Fruit fly (Drosophila melanogaster) whole organism, prepupa: ENCODE results near the gene CG3434.

Experiments used
- Blimp-1 ChIP-seq: fragments of 200-800 bp; sonication (Bioruptor generic); optimal IDR thresholded peaks from 3 replicates; lab custom pipeline; 2017; ENCODE audit warnings: missing biosample characterization, missing genetic modification characterization, mild to moderate bottlenecking, moderate library complexity, missing genetic modification reagents
- CG10631 ChIP-seq: fragments of 200-800 bp; sonication (Bioruptor generic); optimal IDR thresholded peaks from 2 replicates; lab custom pipeline; 2016; ENCODE audit warnings: missing biosample characterization, missing genetic modification characterization
- CG11294 ChIP-seq: fragments of 200-800 bp; sonication (Bioruptor generic); IDR thresholded peaks from 2 replicates; pipeline ENCODE4 v1.3.6; 2022; ENCODE audit warnings: missing biosample characterization, missing genetic modification characterization
- CG11762 ChIP-seq: fragments of 200-800 bp; sonication (Bioruptor generic); optimal IDR thresholded peaks from 3 replicates; lab custom pipeline; 2016; ENCODE audit warnings: missing biosample characterization, missing genetic modification characterization; ENCODE audit not compliant: insufficient read depth
- CG16779 ChIP-seq: fragments of 200-800 bp; sonication (Bioruptor generic); optimal IDR thresholded peaks from 3 replicates; lab custom pipeline; 2017; ENCODE audit warnings: missing biosample characterization, mild to moderate bottlenecking, missing genetic modification characterization
- CG3032 ChIP-seq: fragments of 200-800 bp; optimal IDR thresholded peaks from 2 replicates; lab custom pipeline; 2019; ENCODE audit warnings: missing biosample characterization, mild to moderate bottlenecking, missing genetic modification characterization, moderate library complexity
- CG31627 ChIP-seq: fragments of 200-800 bp; sonication (Bioruptor generic); optimal IDR thresholded peaks from 3 replicates; lab custom pipeline; 2016; ENCODE audit warnings: missing biosample characterization, missing genetic modification characterization
- CG32006 ChIP-seq: fragments of 200-800 bp; sonication (Bioruptor generic); optimal IDR thresholded peaks from 3 replicates; lab custom pipeline; 2017; ENCODE audit warnings: missing biosample characterization, mild to moderate bottlenecking, missing genetic modification characterization
- CG34406 ChIP-seq: fragments of 200-800 bp; sonication (Bioruptor generic); optimal IDR thresholded peaks from 3 replicates; lab custom pipeline; 2016; ENCODE audit warnings: missing biosample characterization, missing genetic modification characterization
- CG6163 ChIP-seq: fragments of 200-800 bp; sonication (Bioruptor generic); IDR thresholded peaks from 3 replicates; pipeline ENCODE4 v1.3.6; 2022; ENCODE audit warnings: missing biosample characterization, missing genetic modification characterization
- CG6276 ChIP-seq: fragments of 200-800 bp; sonication (Bioruptor generic); optimal IDR thresholded peaks from 2 replicates; lab custom pipeline; 2017; ENCODE audit warnings: missing biosample characterization, mild to moderate bottlenecking, missing genetic modification characterization
- CG6792 ChIP-seq: fragments of 200-800 bp; sonication (Bioruptor generic); optimal IDR thresholded peaks from 3 replicates; lab custom pipeline; 2016; ENCODE audit warnings: missing biosample characterization, missing genetic modification characterization
- CG6854 ChIP-seq: fragments of 200-800 bp; sonication (Bioruptor generic); optimal IDR thresholded peaks from 2 replicates; lab custom pipeline; 2017; ENCODE audit warnings: missing biosample characterization, mild to moderate bottlenecking, missing genetic modification characterization
- CG7368 ChIP-seq: fragments of 200-800 bp; sonication (Bioruptor generic); optimal IDR thresholded peaks from 3 replicates; lab custom pipeline; 2016; ENCODE audit warnings: missing biosample characterization, missing genetic modification characterization
- CG8319 ChIP-seq: fragments of 200-800 bp; sonication (Bioruptor generic); optimal IDR thresholded peaks from 3 replicates; lab custom pipeline; 2016; ENCODE audit warnings: missing biosample characterization, missing genetic modification characterization
- CG8632 ChIP-seq: fragments of 200-800 bp; sonication (Bioruptor generic); optimal IDR thresholded peaks from 3 replicates; lab custom pipeline; 2016; ENCODE audit warnings: missing biosample characterization, missing genetic modification characterization
- CG9139 ChIP-seq: fragments of 200-800 bp; sonication (Bioruptor generic); optimal IDR thresholded peaks from 3 replicates; lab custom pipeline; 2017; ENCODE audit warnings: missing biosample characterization, mild to moderate bottlenecking, missing genetic modification characterization
- Eip75B ChIP-seq: fragments of 200-800 bp; sonication (Bioruptor generic); optimal IDR thresholded peaks from 3 replicates; lab custom pipeline; 2016; ENCODE audit warnings: missing biosample characterization, missing genetic modification characterization
- Eip78C ChIP-seq: fragments of 200-800 bp; sonication (Bioruptor generic); peaks from one replicate; lab custom pipeline; 2016; ENCODE audit warnings: missing biosample characterization, missing genetic modification characterization
- Eip93F ChIP-seq: fragments of 200-800 bp; sonication (Bioruptor generic); optimal IDR thresholded peaks from 2 replicates; lab custom pipeline; 2016; ENCODE audit warnings: missing biosample characterization, mild to moderate bottlenecking, missing genetic modification characterization
- Ets21C ChIP-seq: fragments of 200-800 bp; sonication (Bioruptor generic); optimal IDR thresholded peaks from 3 replicates; lab custom pipeline; 2016; ENCODE audit warnings: missing biosample characterization, missing genetic modification characterization
- Ets96B ChIP-seq: fragments of 200-800 bp; optimal IDR thresholded peaks from 2 replicates; lab custom pipeline; 2019; ENCODE audit warnings: missing biosample characterization, mild to moderate bottlenecking, missing genetic modification characterization, moderate library complexity
- Gug ChIP-seq: fragments of 200-800 bp; sonication (Bioruptor generic); IDR thresholded peaks from 2 replicates; pipeline ENCODE4 v1.3.6; 2022; ENCODE audit warnings: missing biosample characterization, missing genetic modification characterization
- Hr39 ChIP-seq: fragments of 200-800 bp; sonication (Bioruptor generic); optimal IDR thresholded peaks from 2 replicates; lab custom pipeline; 2016; ENCODE audit warnings: missing biosample characterization, missing genetic modification characterization
- Hr4 ChIP-seq: fragments of 200-800 bp; sonication (Bioruptor generic); optimal IDR thresholded peaks from 3 replicates; lab custom pipeline; 2016; ENCODE audit warnings: missing biosample characterization, missing genetic modification characterization
- Met ChIP-seq: fragments of 200-800 bp; sonication (Bioruptor generic); optimal IDR thresholded peaks from 3 replicates; lab custom pipeline; 2016; ENCODE audit warnings: missing biosample characterization, missing genetic modification characterization
- Smox ChIP-seq: fragments of 200-800 bp; sonication (Bioruptor generic); optimal IDR thresholded peaks from 3 replicates; lab custom pipeline; 2016; ENCODE audit warnings: missing biosample characterization, missing genetic modification characterization
- Sox102F ChIP-seq: fragments of 200-800 bp; sonication (Bioruptor generic); optimal IDR thresholded peaks from 2 replicates; lab custom pipeline; 2016; ENCODE audit warnings: missing biosample characterization, mild to moderate bottlenecking, missing genetic modification characterization
- Sox14 ChIP-seq: fragments of 200-800 bp; sonication (Bioruptor generic); optimal IDR thresholded peaks from 3 replicates; lab custom pipeline; 2016; ENCODE audit warnings: missing biosample characterization, missing genetic modification characterization
- achi ChIP-seq: fragments of 200-800 bp; sonication (Bioruptor generic); optimal IDR thresholded peaks from 3 replicates; lab custom pipeline; 2016; ENCODE audit warnings: missing biosample characterization, missing genetic modification characterization
- acj6 ChIP-seq: fragments of 200-800 bp; sonication (Bioruptor generic); optimal IDR thresholded peaks from 3 replicates; lab custom pipeline; 2016; ENCODE audit warnings: missing biosample characterization, missing genetic modification characterization
- cyc ChIP-seq: fragments of 200-800 bp; sonication (Bioruptor generic); optimal IDR thresholded peaks from 3 replicates; lab custom pipeline; 2016; ENCODE audit warnings: missing biosample characterization, missing genetic modification characterization
- eg ChIP-seq: fragments of 200-800 bp; sonication (Bioruptor generic); IDR thresholded peaks from 3 replicates; pipeline ENCODE4 v1.3.6; 2022; ENCODE audit warnings: missing biosample characterization, missing genetic modification characterization
- esn ChIP-seq: fragments of 200-800 bp; sonication (Bioruptor generic); optimal IDR thresholded peaks from 2 replicates; lab custom pipeline; 2016; ENCODE audit warnings: missing biosample characterization, mild to moderate bottlenecking, missing genetic modification characterization, moderate library complexity
- fd85E ChIP-seq: fragments of 200-800 bp; sonication (Bioruptor generic); optimal IDR thresholded peaks from 3 replicates; lab custom pipeline; 2016; ENCODE audit warnings: missing biosample characterization, missing genetic modification characterization
- fkh ChIP-seq: fragments of 200-800 bp; sonication (Bioruptor generic); optimal IDR thresholded peaks from 3 replicates; lab custom pipeline; 2017; ENCODE audit warnings: missing biosample characterization, mild to moderate bottlenecking, missing genetic modification characterization, moderate library complexity
- lz ChIP-seq: fragments of 200-800 bp; sonication (Bioruptor generic); optimal IDR thresholded peaks from 3 replicates; lab custom pipeline; 2016; ENCODE audit warnings: missing biosample characterization, missing genetic modification characterization
- net ChIP-seq: fragments of 200-800 bp; sonication (Bioruptor generic); optimal IDR thresholded peaks from 3 replicates; lab custom pipeline; 2016; ENCODE audit warnings: missing biosample characterization, missing genetic modification characterization
- spab ChIP-seq: fragments of 200-800 bp; sonication (Bioruptor generic); optimal IDR thresholded peaks from 2 replicates; lab custom pipeline; 2017; ENCODE audit warnings: missing biosample characterization, mild to moderate bottlenecking, missing genetic modification characterization, missing genetic modification reagents
- ss ChIP-seq, 2 experiments: fragments of 200-800 bp; sonication (Bioruptor generic); optimal IDR thresholded peaks; 2 replicates in 1 of 2; 3 replicates in 1 of 2; lab custom pipeline; 2017 to 2018; ENCODE audit warnings: mild to moderate bottlenecking in 2 of 2, missing biosample characterization in 2 of 2, missing genetic modification characterization in 2 of 2, moderate library complexity in 1 of 2
- svp ChIP-seq: fragments of 200-800 bp; sonication (Bioruptor generic); peaks from one replicate; lab custom pipeline; 2016; ENCODE audit warnings: missing biosample characterization, missing genetic modification characterization
- topi ChIP-seq: fragments of 200-800 bp; sonication (Bioruptor generic); optimal IDR thresholded peaks from 3 replicates; lab custom pipeline; 2016; ENCODE audit warnings: missing biosample characterization, missing genetic modification characterization
- vri ChIP-seq: fragments of 200-800 bp; sonication (Bioruptor generic); optimal IDR thresholded peaks from 3 replicates; lab custom pipeline; 2016; ENCODE audit warnings: missing biosample characterization, mild to moderate bottlenecking, missing genetic modification characterization

The CG3434 gene

DNA sequence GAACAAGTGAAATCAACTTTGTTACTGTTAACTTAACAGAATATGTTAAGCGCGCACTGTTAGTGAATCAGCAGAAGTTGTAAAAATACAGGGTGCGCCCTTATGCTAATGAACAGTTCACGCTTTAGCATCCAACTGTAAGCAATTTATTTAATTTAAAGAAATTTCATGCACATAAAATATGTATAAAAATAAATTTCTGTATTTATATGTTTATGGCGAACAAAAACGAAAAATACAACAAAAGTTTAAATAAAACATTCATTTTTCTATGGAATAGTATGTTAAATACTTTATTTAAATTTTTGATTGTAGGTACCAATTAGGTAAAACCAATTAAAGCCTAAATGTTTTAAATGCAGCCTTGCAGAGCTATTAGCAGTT lies 36.1 kb downstream of the CG3434 start (continued):
- peak; percentile 11 for TF ChIP-seq acj6 (GFP tag; lab: Kevin White, UChicago)
- TF ChIP-seq cyc (GFP tag; lab: Kevin White, UChicago): no peak
- TF ChIP-seq Blimp-1 (GFP tag; lab: Kevin White, UChicago): no peak
- no peak for TF ChIP-seq achi
- TF ChIP-seq fkh (GFP tag; lab: Kevin White, UChicago): no peak
- TF ChIP-seq Eip75B: peak; percentile 27
- TF ChIP-seq ss (GFP tag; optimal IDR thresholded peaks at IDR 0.05; lab: Kevin White, UChicago): no peak

DNA sequence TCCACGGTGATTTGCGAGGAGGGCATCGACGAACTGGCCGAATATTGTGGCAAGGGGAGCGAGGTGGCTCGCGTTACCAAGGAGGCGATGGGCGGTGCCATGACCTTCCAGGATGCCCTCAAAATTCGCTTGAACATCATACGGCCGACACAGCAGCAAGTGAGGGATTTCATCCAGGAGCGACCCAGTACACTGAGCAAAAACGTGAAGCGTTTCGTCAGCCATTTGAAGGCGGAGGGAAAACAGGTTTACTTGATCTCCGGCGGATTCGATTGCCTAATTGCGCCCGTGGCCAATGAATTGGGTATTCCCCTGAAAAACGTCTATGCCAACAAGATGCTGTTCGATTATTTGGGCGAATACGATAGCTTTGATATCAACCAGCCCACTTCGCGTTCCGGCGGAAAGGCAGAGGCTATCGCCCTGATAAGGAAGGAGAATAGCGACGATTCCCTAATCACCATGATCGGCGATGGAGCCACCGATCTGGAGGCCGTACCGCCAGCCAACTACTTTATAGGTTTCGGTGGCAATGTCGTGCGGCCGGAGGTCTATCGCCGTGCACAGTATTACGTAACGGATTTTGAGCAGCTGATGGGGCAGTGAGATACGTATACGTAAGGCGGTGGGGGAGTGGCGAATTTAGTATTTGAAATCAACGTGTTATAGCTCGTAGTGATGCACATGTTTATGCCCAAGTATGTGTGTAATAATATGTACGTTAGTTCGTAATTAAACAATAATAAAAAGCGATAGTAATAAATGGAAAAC lies 36.7 kb downstream of the CG3434 start:
- no peak for TF ChIP-seq CG31627
- peak; percentile 69 for TF ChIP-seq vri (GFP tag; lab: Kevin White, UChicago)
- no peak for TF ChIP-seq Smox
- TF ChIP-seq Ets21C: no peak
- no peak for TF ChIP-seq CG11294 (GFP tag; lab: Robert Waterston, UW)
- TF ChIP-seq Hr39 (GFP tag; lab: Kevin White, UChicago): no peak
- TF ChIP-seq svp (GFP tag; lab: Kevin White, UChicago): peak; percentile 73
- TF ChIP-seq Hr4: no peak
- no peak for TF ChIP-seq CG6163 (GFP tag; lab: Robert Waterston, UW)
- no peak for TF ChIP-seq lz (GFP tag; lab: Kevin White, UChicago)
- no peak for TF ChIP-seq CG16779
- no peak for TF ChIP-seq esn (GFP tag; lab: Kevin White, UChicago)
- no peak for TF ChIP-seq topi (GFP tag; lab: Kevin White, UChicago)

DNA sequence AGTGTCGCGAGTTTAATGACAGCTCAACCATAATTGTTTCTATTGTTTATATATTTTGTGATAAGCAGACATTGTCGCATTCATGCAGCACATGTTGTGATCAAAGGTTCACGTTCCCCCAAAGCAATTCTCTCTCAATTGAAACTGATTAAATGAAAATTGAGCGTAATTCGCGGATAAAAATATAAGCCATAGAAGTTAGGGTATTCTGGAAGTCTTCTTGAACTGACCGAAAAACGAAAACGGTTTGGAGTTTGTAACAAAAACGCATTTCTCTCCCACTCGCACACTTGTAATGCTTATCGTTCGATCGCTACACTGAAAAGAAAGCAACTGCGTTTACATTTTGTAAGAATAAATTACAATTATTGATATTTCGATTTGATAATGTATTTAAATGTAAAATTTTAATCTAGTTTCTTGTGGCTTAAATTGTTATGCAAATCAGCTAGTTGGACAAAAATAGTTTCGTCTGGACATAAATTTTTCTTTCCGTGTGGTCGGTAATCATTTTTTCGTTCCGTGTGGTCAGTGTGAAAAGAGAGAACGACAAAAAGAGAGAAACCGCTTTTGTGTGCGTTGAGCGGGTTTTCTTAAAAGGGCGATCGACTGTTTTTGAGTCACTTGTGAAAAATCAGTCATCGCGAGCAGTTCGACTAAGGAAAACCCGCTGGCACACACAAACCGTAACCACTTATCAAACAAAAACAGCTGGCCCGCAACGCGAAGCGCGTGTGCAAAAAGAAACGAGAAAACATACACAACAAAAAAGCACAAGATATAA lies 37.8 kb downstream of the CG3434 start, which contains the start of gene aay:
TSS of gene aay (plus strand) at position 618 of the 784 bp plus-strand sequence.
- TF ChIP-seq CG32006 (GFP tag; lab: Kevin White, UChicago): peak; percentile 99
- TF ChIP-seq Met (GFP tag; lab: Kevin White, UChicago): peak; percentile 99
- peak; percentile 95 for TF ChIP-seq spab (GFP tag; lab: Kevin White, UChicago)
- TF ChIP-seq CG3032 (tag; lab: Kevin White, UChicago): peak; percentile 97
- peak; percentile 98 for TF ChIP-seq CG6163 (GFP tag; lab: Robert Waterston, UW)
- peak; percentile 98 for TF ChIP-seq eg
- TF ChIP-seq Gug (GFP tag; lab: Robert Waterston, UW): peak; percentile 98
- TF ChIP-seq Eip93F (GFP tag; lab: Kevin White, UChicago): peak; percentile 99
- peak; percentile 99 for TF ChIP-seq Hr4
- TF ChIP-seq CG31627: peak; percentile 99
- TF ChIP-seq CG8319 (GFP tag; lab: Kevin White, UChicago): peak; percentile 98
- TF ChIP-seq CG8632 (GFP tag; lab: Kevin White, UChicago): peak; percentile 99
- TF ChIP-seq CG9139 (GFP tag; lab: Kevin White, UChicago): peak; percentile 92
- peak; percentile 95 to 98 for TF ChIP-seq ss (GFP tag; optimal IDR thresholded peaks at IDR 0.05; lab: Kevin White, UChicago)
- peak; percentile 97 for TF ChIP-seq CG11294 (GFP tag; lab: Robert Waterston, UW)
- TF ChIP-seq CG34406 (GFP tag; lab: Kevin White, UChicago): peak; percentile 100
- peak; percentile 98 for TF ChIP-seq CG16779
- peak; percentile 100 for TF ChIP-seq esn (GFP tag; lab: Kevin White, UChicago)
- TF ChIP-seq lz (GFP tag; lab: Kevin White, UChicago): peak; percentile 99
- TF ChIP-seq fd85E: peak; percentile 97
- TF ChIP-seq CG11762 (GFP tag; lab: Kevin White, UChicago): peak; percentile 98
- TF ChIP-seq net (GFP tag; lab: Kevin White, UChicago): peak; percentile 99
- peak; percentile 96 for TF ChIP-seq Blimp-1 (GFP tag; lab: Kevin White, UChicago)
- TF ChIP-seq topi (GFP tag; lab: Kevin White, UChicago): peak; percentile 99
- TF ChIP-seq CG6854 (GFP tag; lab: Kevin White, UChicago): peak; percentile 99
- peak; percentile 99 for TF ChIP-seq Eip75B
- TF ChIP-seq Eip78C (GFP tag; lab: Kevin White, UChicago): peak; percentile 100
- peak; percentile 99 for TF ChIP-seq CG10631 (GFP tag; lab: Kevin White, UChicago)
- TF ChIP-seq achi: peak; percentile 98
- peak; percentile 98 for TF ChIP-seq Ets96B (tag; lab: Kevin White, UChicago)
- TF ChIP-seq CG7368 (GFP tag; lab: Kevin White, UChicago): peak; percentile 99
- peak; percentile 99 for TF ChIP-seq CG6792 (GFP tag; lab: Kevin White, UChicago)
- TF ChIP-seq Hr39 (GFP tag; lab: Kevin White, UChicago): peak; percentile 99
- TF ChIP-seq acj6 (GFP tag; lab: Kevin White, UChicago): peak; percentile 99
- peak; percentile 99 for TF ChIP-seq Sox14 (GFP tag; lab: Kevin White, UChicago)
- peak; percentile 100 for TF ChIP-seq Sox102F (GFP tag; lab: Kevin White, UChicago)
- peak; percentile 98 for TF ChIP-seq CG6276 (GFP tag; lab: Kevin White, UChicago)
